Fruit fly (Drosophila melanogaster) whole organism, embryonic: ENCODE measurements around the gene Kah.

Experiments used
- CG10267 ChIP-seq: fragments of 200-800 bp; sonication (Bioruptor generic); optimal IDR thresholded peaks from 2 replicates; lab custom pipeline; 2018; ENCODE audit warnings: missing biosample characterization, mild to moderate bottlenecking, missing genetic modification characterization, moderate library complexity
- CG10979 ChIP-seq: fragments of 200-800 bp; sonication (Bioruptor generic); optimal IDR thresholded peaks from 2 replicates; lab custom pipeline; 2018; ENCODE audit warnings: missing biosample characterization, mild to moderate bottlenecking, missing genetic modification characterization, moderate library complexity
- CG12104 ChIP-seq: fragments of 200-800 bp; sonication (Bioruptor generic); optimal IDR thresholded peaks from 3 replicates; lab custom pipeline; 2016; ENCODE audit warnings: missing biosample characterization, missing genetic modification characterization
- CG13123 ChIP-seq: fragments of 200-800 bp; sonication (Bioruptor generic); optimal IDR thresholded peaks from 2 replicates; lab custom pipeline; 2016; ENCODE audit warnings: missing biosample characterization, missing genetic modification characterization
- CG15601 ChIP-seq: fragments of 200-800 bp; sonication (Bioruptor generic); optimal IDR thresholded peaks from 3 replicates; lab custom pipeline; 2019; ENCODE audit warnings: missing biosample characterization, mild to moderate bottlenecking, missing genetic modification characterization, moderate library complexity
- CG1603 ChIP-seq: fragments of 200-800 bp; sonication (Bioruptor generic); optimal IDR thresholded peaks from 2 replicates; lab custom pipeline; 2019; ENCODE audit warnings: missing biosample characterization, mild to moderate bottlenecking, missing genetic modification characterization, moderate library complexity
- CG2116 ChIP-seq: fragments of 200-800 bp; sonication (Bioruptor generic); optimal IDR thresholded peaks from 3 replicates; lab custom pipeline; 2018; ENCODE audit warnings: missing biosample characterization, mild to moderate bottlenecking, missing genetic modification characterization
- CG30020 ChIP-seq: fragments of 200-800 bp; optimal IDR thresholded peaks from 2 replicates; lab custom pipeline; 2019; ENCODE audit warnings: missing biosample characterization, mild to moderate bottlenecking, missing genetic modification characterization, moderate library complexity
- CG31365 ChIP-seq: fragments of 200-800 bp; sonication (Bioruptor generic); optimal IDR thresholded peaks from 2 replicates; lab custom pipeline; 2018; ENCODE audit warnings: missing biosample characterization, mild to moderate bottlenecking, missing genetic modification characterization
- CG3726 ChIP-seq: fragments of 200-800 bp; sonication (Bioruptor generic); IDR thresholded peaks from 3 replicates; pipeline ENCODE4, ENCODE4 v1.3.6; 2022; ENCODE audit warnings: missing biosample characterization, missing genetic modification characterization
- CG4404 ChIP-seq: fragments of 200-800 bp; sonication (Bioruptor generic); IDR thresholded peaks from 2 replicates; pipeline ENCODE4 v1.3.6; 2022; ENCODE audit warnings: missing biosample characterization, missing genetic modification characterization
- CG4820 ChIP-seq: fragments of 200-800 bp; sonication (Bioruptor generic); optimal IDR thresholded peaks from 3 replicates; lab custom pipeline; 2016; ENCODE audit warnings: missing biosample characterization, missing genetic modification characterization
- CG7357 ChIP-seq: fragments of 200-800 bp; sonication (Bioruptor generic); IDR thresholded peaks from 3 replicates; pipeline ENCODE4 v1.3.6; 2022; ENCODE audit warnings: missing biosample characterization, missing genetic modification characterization
- CG7556 ChIP-seq: fragments of 200-800 bp; sonication (Bioruptor generic); optimal IDR thresholded peaks from 2 replicates; lab custom pipeline; 2017; ENCODE audit warnings: missing biosample characterization, mild to moderate bottlenecking, missing genetic modification characterization
- Dad ChIP-seq: fragments of 200-800 bp; sonication (Bioruptor generic); optimal IDR thresholded peaks from 3 replicates; lab custom pipeline; 2016; ENCODE audit warnings: missing biosample characterization, missing genetic modification characterization
- Dref ChIP-seq: fragments of 200-800 bp; sonication (Bioruptor generic); IDR thresholded peaks from 2 replicates; pipeline ENCODE4 v1.3.6; 2022; ENCODE audit warnings: missing biosample characterization, missing genetic modification characterization
- Fer2 ChIP-seq: fragments of 200-800 bp; sonication (Bioruptor generic); optimal IDR thresholded peaks from 2 replicates; lab custom pipeline; 2018; ENCODE audit warnings: missing biosample characterization, mild to moderate bottlenecking, missing genetic modification characterization, moderate library complexity
- HLH4C ChIP-seq: fragments of 200-800 bp; sonication (Bioruptor generic); IDR thresholded peaks from 3 replicates; pipeline ENCODE4 v1.3.6; 2022; ENCODE audit warnings: missing biosample characterization, missing genetic modification characterization; ENCODE audit not compliant: partially characterized antibody
- HLH54F ChIP-seq: fragments of 200-800 bp; sonication (Bioruptor generic); optimal IDR thresholded peaks from 3 replicates; lab custom pipeline; 2016; ENCODE audit warnings: missing biosample characterization, missing genetic modification characterization
- NC2β ChIP-seq: fragments of 200-800 bp; sonication (Bioruptor generic); optimal IDR thresholded peaks from 2 replicates; lab custom pipeline; 2016; ENCODE audit warnings: missing biosample characterization, missing genetic modification characterization
- Optix ChIP-seq: fragments of 200-800 bp; sonication (Bioruptor generic); IDR thresholded peaks from 3 replicates; pipeline ENCODE4 v1.3.6; 2022; ENCODE audit warnings: missing biosample characterization, missing genetic modification characterization
- Six4 ChIP-seq: fragments of 200-800 bp; sonication (Bioruptor generic); optimal IDR thresholded peaks from 2 replicates; lab custom pipeline; 2016; ENCODE audit warnings: missing biosample characterization, missing genetic modification characterization
- Ssrp ChIP-seq: fragments of 200-800 bp; sonication (Bioruptor generic); optimal IDR thresholded peaks from 2 replicates; lab custom pipeline; 2018; ENCODE audit warnings: missing biosample characterization, mild to moderate bottlenecking, missing genetic modification characterization, moderate library complexity
- TFAM ChIP-seq: fragments of 200-800 bp; sonication (Bioruptor generic); optimal IDR thresholded peaks from 2 replicates; lab custom pipeline; 2017; ENCODE audit warnings: missing biosample characterization, missing genetic modification characterization, inconsistent platforms
- Tbp ChIP-seq: fragments of >200 bp; optimal IDR thresholded peaks from 2 replicates; lab custom pipeline; 2018; ENCODE audit warnings: missing biosample characterization, missing genetic modification characterization
- ara ChIP-seq: fragments of 200-800 bp; sonication (Bioruptor generic); IDR thresholded peaks from 2 replicates; pipeline ENCODE4 v1.3.6; 2022; ENCODE audit warnings: missing biosample characterization, missing genetic modification characterization
- ash1 ChIP-seq: fragments of 200-800 bp; sonication (Bioruptor generic); optimal IDR thresholded peaks from 2 replicates; lab custom pipeline; 2018; ENCODE audit warnings: missing biosample characterization, mild to moderate bottlenecking, missing genetic modification characterization
- bbx ChIP-seq: fragments of 200-800 bp; sonication (Bioruptor generic); IDR thresholded peaks from 2 replicates; pipeline ENCODE4 v1.3.6; 2022; ENCODE audit warnings: missing biosample characterization, missing genetic modification characterization; ENCODE audit not compliant: partially characterized antibody
- bowl ChIP-seq: fragments of 200-800 bp; sonication (Bioruptor generic); IDR thresholded peaks from 2 replicates; pipeline ENCODE4 v1.3.6; 2022; ENCODE audit warnings: missing biosample characterization, missing genetic modification characterization
- chm ChIP-seq: fragments of 200-800 bp; sonication (Bioruptor generic); IDR thresholded peaks from 2 replicates; pipeline ENCODE4 v1.3.6; 2022; ENCODE audit warnings: missing biosample characterization, missing genetic modification characterization
- dpn ChIP-seq, 2 experiments: fragments of 200-800 bp; sonication (Bioruptor generic); optimal IDR thresholded peaks; 3 replicates each; lab custom pipeline; 2016; ENCODE audit warnings: missing biosample characterization in 2 of 2, missing genetic modification characterization in 2 of 2
- en ChIP-seq: fragments of 200-800 bp; sonication (Bioruptor generic); optimal IDR thresholded peaks from 2 replicates; lab custom pipeline; 2016; ENCODE audit warnings: missing biosample characterization, missing genetic modification characterization
- esg ChIP-seq: fragments of 200-800 bp; sonication (Bioruptor generic); conservative IDR thresholded peaks from 2 replicates; pipeline ENCODE4 v1.3.6; 2022; ENCODE audit warnings: missing biosample characterization, missing genetic modification characterization
- exex ChIP-seq: fragments of 200-800 bp; sonication (Bioruptor generic); optimal IDR thresholded peaks from 4 replicates; lab custom pipeline; 2018; ENCODE audit warnings: missing biosample characterization, mild to moderate bottlenecking, missing genetic modification characterization, moderate library complexity
- gcm ChIP-seq: fragments of 200-800 bp; sonication (Bioruptor generic); optimal IDR thresholded peaks from 2 replicates; lab custom pipeline; 2019; ENCODE audit warnings: missing biosample characterization, mild to moderate bottlenecking, missing genetic modification characterization, moderate library complexity
- lab ChIP-seq: fragments of 200-800 bp; sonication (Bioruptor generic); optimal IDR thresholded peaks from 3 replicates; lab custom pipeline; 2017; ENCODE audit warnings: missing biosample characterization, missing genetic modification characterization, mild to moderate bottlenecking, moderate library complexity, missing genetic modification reagents
- lov ChIP-seq, 2 experiments: fragments of 200-800 bp in 1 of 2; fragments of >200 bp in 1 of 2; sonication (Bioruptor generic) in 1 of 2; IDR thresholded peaks in 1 of 2; optimal IDR thresholded peaks in 1 of 2; 2 replicates in 1 of 2; 3 replicates in 1 of 2; pipeline versions ENCODE4 v1.3.6 to Lab custom; 2017 to 2022; ENCODE audit warnings: missing biosample characterization in 1 of 2, missing genetic modification characterization in 1 of 2
- otp ChIP-seq: fragments of 200-800 bp; sonication (Bioruptor generic); IDR thresholded peaks from 3 replicates; pipeline ENCODE4, ENCODE4 v1.3.6; 2022; ENCODE audit warnings: missing biosample characterization, missing genetic modification characterization
- p53 ChIP-seq: fragments of 200-800 bp; sonication (Bioruptor generic); optimal IDR thresholded peaks from 2 replicates; lab custom pipeline; 2016; ENCODE audit warnings: missing biosample characterization, missing genetic modification characterization
- phol ChIP-seq: fragments of 200-800 bp; sonication (Bioruptor generic); optimal IDR thresholded peaks from 3 replicates; lab custom pipeline; 2018; ENCODE audit warnings: missing biosample characterization, mild to moderate bottlenecking, missing genetic modification characterization, moderate library complexity
- pita ChIP-seq: fragments of 200-800 bp; sonication (Bioruptor generic); optimal IDR thresholded peaks from 2 replicates; lab custom pipeline; 2017; ENCODE audit warnings: missing biosample characterization, mild to moderate bottlenecking, missing genetic modification characterization
- sd ChIP-seq: fragments of 200-800 bp; sonication (Bioruptor generic); optimal IDR thresholded peaks from 3 replicates; lab custom pipeline; 2018; ENCODE audit warnings: missing biosample characterization, mild to moderate bottlenecking, missing genetic modification characterization, moderate library complexity
- sisA ChIP-seq: fragments of 200-800 bp; sonication (Bioruptor generic); IDR thresholded peaks from 2 replicates; pipeline ENCODE4 v1.3.6; 2022; ENCODE audit warnings: missing biosample characterization, missing genetic modification characterization
- sr ChIP-seq: fragments of 200-800 bp; sonication (Bioruptor generic); IDR thresholded peaks from 3 replicates; pipeline ENCODE4 v1.3.6; 2022; ENCODE audit warnings: missing biosample characterization, missing genetic modification characterization
- ssp ChIP-seq: fragments of 200-800 bp; sonication (Bioruptor generic); IDR thresholded peaks from 2 replicates; pipeline ENCODE4 v1.3.6; 2022; ENCODE audit warnings: missing biosample characterization, missing genetic modification characterization
- tll ChIP-seq, 2 experiments: fragments of 200-800 bp in 1 of 2; fragments of >200 bp in 1 of 2; sonication (Bioruptor generic) in 1 of 2; optimal IDR thresholded peaks; 2 replicates each; lab custom pipeline; 2017 to 2019; ENCODE audit warnings: missing biosample characterization in 2 of 2, missing genetic modification characterization in 2 of 2, mild to moderate bottlenecking in 1 of 2, moderate library complexity in 1 of 2
- tx ChIP-seq: fragments of 200-800 bp; sonication (Bioruptor generic); optimal IDR thresholded peaks from 2 replicates; lab custom pipeline; 2016; ENCODE audit warnings: missing biosample characterization, missing genetic modification characterization
- usp ChIP-seq: fragments of >200 bp; optimal IDR thresholded peaks from 2 replicates; lab custom pipeline; 2017; ENCODE audit warnings: missing biosample characterization, missing genetic modification characterization

Gene Kah

dm6 chr3L:634319-635015, 45.4 kb upstream of the Kah start (continued):
- peak; percentile 88 for TF ChIP-seq esg (GFP tag; lab: Robert Waterston, UW)
- peak; percentile 75 for TF ChIP-seq CG7357 (GFP tag; lab: Robert Waterston, UW)
- peak; percentile 95 for TF ChIP-seq Ssrp (tag; lab: Kevin White, UChicago)
- TF ChIP-seq Tbp (GFP tag; lab: Kevin White, UChicago): no peak
- TF ChIP-seq TFAM (GFP tag; lab: Kevin White, UChicago): peak; percentile 84
- peak; percentile 92 for TF ChIP-seq dpn (GFP tag; optimal IDR thresholded peaks at IDR 0.05; lab: Kevin White, UChicago)
- TF ChIP-seq CG30020 (tag; lab: Kevin White, UChicago): peak; percentile 55
- TF ChIP-seq p53 (GFP tag; lab: Kevin White, UChicago): peak; percentile 79
- no peak for TF ChIP-seq Dref
- TF ChIP-seq CG2116 (GFP tag; lab: Kevin White, UChicago): peak; percentile 59
- peak; percentile 87 for TF ChIP-seq sr (GFP tag; lab: Robert Waterston, UW)
- peak; percentile 95 for TF ChIP-seq ara (GFP tag; lab: Robert Waterston, UW)
- peak; percentile 94 for TF ChIP-seq Six4 (GFP tag; lab: Kevin White, UChicago)
- peak; percentile 92 for TF ChIP-seq CG7556 (GFP tag; lab: Kevin White, UChicago)
- peak; percentile 88 for TF ChIP-seq en (GFP tag; lab: Kevin White, UChicago)
- peak; percentile 91 for TF ChIP-seq gcm (GFP tag; lab: Kevin White, UChicago)
- peak; percentile 92 for TF ChIP-seq CG13123 (GFP tag; lab: Kevin White, UChicago)
- peak; percentile 89 for TF ChIP-seq Optix (GFP tag; lab: Robert Waterston, UW)
- TF ChIP-seq tll (GFP tag; optimal IDR thresholded peaks at IDR 0.05; lab: Kevin White, UChicago): peak in 1 of 2 experiments; percentile 12
- TF ChIP-seq sisA (GFP tag; lab: Robert Waterston, UW): peak; percentile 93
- peak; percentile 93 for TF ChIP-seq CG4820 (GFP tag; lab: Kevin White, UChicago)
- TF ChIP-seq CG12104 (GFP tag; lab: Kevin White, UChicago): peak; percentile 86
- peak; percentile 93 for TF ChIP-seq CG1603 (tag; lab: Kevin White, UChicago)
- TF ChIP-seq lab (GFP tag; lab: Kevin White, UChicago): peak; percentile 88
- peak; percentile 94 for TF ChIP-seq CG15601 (tag; lab: Kevin White, UChicago)
- TF ChIP-seq sd (tag; lab: Kevin White, UChicago): no peak
- TF ChIP-seq pita (GFP tag; lab: Kevin White, UChicago): no peak
- TF ChIP-seq Fer2: peak; percentile 50
- peak; percentile 88 for TF ChIP-seq HLH54F (GFP tag; lab: Kevin White, UChicago)
- TF ChIP-seq ssp: peak; percentile 81
- TF ChIP-seq bbx: no peak
- peak; percentile 76 for TF ChIP-seq bowl (GFP tag; lab: Robert Waterston, UW)
- TF ChIP-seq HLH4C: no peak
- TF ChIP-seq CG10979 (tag; lab: Kevin White, UChicago): peak; percentile 96
- peak; percentile 95 for TF ChIP-seq otp (GFP tag; lab: Robert Waterston, UW)
- peak; percentile 88 for TF ChIP-seq tx (GFP tag; lab: Kevin White, UChicago)
- no peak for TF ChIP-seq ash1
- peak; percentile 92 for TF ChIP-seq CG4404
- TF ChIP-seq CG3726 (GFP tag; lab: Robert Waterston, UW): peak; percentile 85; the same call in 2 of the 3 replicates
- TF ChIP-seq lov (optimal IDR thresholded peaks at IDR 0.05; lab: Kevin White, UChicago): no peak
- TF ChIP-seq lov (GFP tag; IDR thresholded peaks at IDR 0.05; lab: Robert Waterston, UW): peak; percentile 96
- no peak for TF ChIP-seq usp (GFP tag; lab: Kevin White, UChicago)
- TF ChIP-seq exex (tag; lab: Kevin White, UChicago): no peak
- TF ChIP-seq phol (tag; lab: Kevin White, UChicago): peak; percentile 94
- TF ChIP-seq NC2β (GFP tag; lab: Kevin White, UChicago): peak; percentile 91
- TF ChIP-seq CG10267: peak; percentile 89
- TF ChIP-seq CG31365: peak; percentile 54
- peak; percentile 84 for TF ChIP-seq Dad (GFP tag; lab: Kevin White, UChicago)
- peak; percentile 92 for TF ChIP-seq chm (GFP tag; lab: Robert Waterston, UW)
